Fruit fly (Drosophila melanogaster): ENCODE data around the gene Ddx1.

Gene Ddx1

DNA sequence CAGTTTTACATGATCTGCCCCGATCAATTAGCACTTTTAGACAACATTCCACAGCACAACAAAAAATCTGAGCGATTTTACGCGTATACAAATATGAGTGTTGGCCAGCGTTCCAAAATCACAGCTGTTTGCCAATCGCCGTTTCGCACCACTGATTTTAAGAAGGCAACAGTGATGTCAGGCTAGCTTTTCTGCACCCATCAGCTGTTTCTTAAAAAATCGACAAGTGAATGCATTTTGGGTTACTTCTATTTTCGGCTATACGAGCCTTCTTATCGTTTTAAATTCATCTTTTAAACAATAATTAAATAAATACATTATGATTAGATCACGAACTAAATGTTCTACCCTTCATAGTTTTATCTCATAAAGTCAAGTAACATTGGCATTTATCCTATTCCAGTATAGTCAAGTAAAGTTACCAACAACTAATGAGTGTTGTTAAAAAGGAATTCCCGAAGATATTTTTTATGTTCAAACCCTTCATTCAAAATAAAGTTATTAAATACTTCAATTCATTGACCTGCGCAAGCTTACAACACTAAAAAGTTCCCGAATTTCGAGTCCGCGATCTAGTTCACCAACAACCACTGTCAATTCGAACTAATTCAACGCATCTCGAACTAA is at the start of gene Ddx1, which contains the start of gene Rich (continued):
- TF ChIP-seq Xbp1 (GFP tag; optimal IDR thresholded peaks at IDR 0.05) (peak; percentile 49), Lpt (GFP tag; optimal IDR thresholded peaks at IDR 0.05) (no peak), knrl (GFP tag; IDR thresholded peaks at IDR 0.05; ENCODE audit: partially characterized antibody) (no peak), gsb-n (tag; optimal IDR thresholded peaks at IDR 0.05) (no peak), CG13775 (GFP tag; optimal IDR thresholded peaks at IDR 0.05) (peak; percentile 61), Dbx (GFP tag; IDR thresholded peaks at IDR 0.05) (0 out of 3 replicates have a peak, but pooled peaks have one; percentile 10), trem (tag; optimal IDR thresholded peaks at IDR 0.05) (peak; percentile 2), stwl (tag; optimal IDR thresholded peaks at IDR 0.05) (peak; percentile 43), CG4424 (GFP tag; optimal IDR thresholded peaks at IDR 0.05) (peak; percentile 67), unpg (GFP tag; optimal IDR thresholded peaks at IDR 0.05) (no peak), Taf1 (GFP tag; IDR thresholded peaks at IDR 0.05) (no peak), CG6175 (GFP tag; IDR thresholded peaks at IDR 0.05) (no peak), trh (GFP tag; optimal IDR thresholded peaks at IDR 0.05) (no peak), Sry-β (GFP tag; optimal IDR thresholded peaks at IDR 0.05) (peak; percentile 97), CG18764 (GFP tag; optimal IDR thresholded peaks at IDR 0.05) (peak; percentile 23), Aef1 (GFP tag; IDR thresholded peaks at IDR 0.05) (no peak), CG6854 (GFP tag; optimal IDR thresholded peaks at IDR 0.05) (no peak), CG9876 (GFP tag; optimal IDR thresholded peaks at IDR 0.05) (no peak), Atf-2 (GFP tag; optimal IDR thresholded peaks at IDR 0.05) (no peak), CG9932 (GFP tag; IDR thresholded peaks at IDR 0.05) (peak; percentile 62), Drgx (GFP tag; IDR thresholded peaks at IDR 0.05) (no peak), CG6689 (GFP tag; IDR thresholded peaks at IDR 0.05) (no peak), vfl (GFP tag; optimal IDR thresholded peaks at IDR 0.05) (peak; percentile 61), sim (GFP tag; IDR thresholded peaks at IDR 0.05) (no peak), CG17829 (tag; optimal IDR thresholded peaks at IDR 0.05) (peak; percentile 57), CG10267 (tag; optimal IDR thresholded peaks at IDR 0.05) (peak; percentile 96), Dip2 (GFP tag; IDR thresholded peaks at IDR 0.05) (no peak), ftz-f1 (GFP tag; optimal IDR thresholded peaks at IDR 0.05) (no peak), Kr (GFP tag; optimal IDR thresholded peaks at IDR 0.05) (no peak), CG31224 (GFP tag; IDR thresholded peaks at IDR 0.05) (no peak), Nf-YB (GFP tag; optimal IDR thresholded peaks at IDR 0.05) (peak; percentile 35), Myb (GFP tag; optimal IDR thresholded peaks at IDR 0.05) (peak; percentile 20)

DNA sequence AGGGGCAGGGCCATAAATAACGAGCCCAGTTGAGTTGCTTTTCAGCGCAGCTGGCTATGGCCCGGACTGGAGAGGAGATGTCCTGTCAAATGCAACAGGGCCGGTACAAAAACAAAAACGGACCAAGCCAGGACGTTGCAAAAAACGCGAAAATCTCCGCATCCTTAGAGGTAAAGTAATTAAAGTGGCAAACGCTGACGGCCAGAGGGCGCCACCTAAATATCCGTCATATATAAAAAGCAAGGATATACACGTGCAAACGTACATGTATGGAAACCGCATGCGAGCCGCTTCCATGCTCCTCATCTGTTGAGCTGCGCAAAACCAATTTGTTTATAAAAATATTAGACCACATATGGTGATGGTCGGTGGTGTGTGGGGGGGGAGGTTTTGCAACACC is 48.4 kb upstream of the Ddx1 start:
- TF ChIP-seq dimm (GFP tag; IDR thresholded peaks at IDR 0.05), result no peak
- TF ChIP-seq tgo (GFP tag; IDR thresholded peaks at IDR 0.05), result no peak
- TF ChIP-seq zen (tag; optimal IDR thresholded peaks at IDR 0.05), result peak; percentile 25
- TF ChIP-seq toy (GFP tag; IDR thresholded peaks at IDR 0.05), result no peak
- TF ChIP-seq CTCF (GFP tag; optimal IDR thresholded peaks at IDR 0.05), result peak; percentile 78
- no peak for TF ChIP-seq ftz-f1 (GFP tag; optimal IDR thresholded peaks at IDR 0.05)
- TF ChIP-seq CG16779 (GFP tag; IDR thresholded peaks at IDR 0.05), result no peak

DNA sequence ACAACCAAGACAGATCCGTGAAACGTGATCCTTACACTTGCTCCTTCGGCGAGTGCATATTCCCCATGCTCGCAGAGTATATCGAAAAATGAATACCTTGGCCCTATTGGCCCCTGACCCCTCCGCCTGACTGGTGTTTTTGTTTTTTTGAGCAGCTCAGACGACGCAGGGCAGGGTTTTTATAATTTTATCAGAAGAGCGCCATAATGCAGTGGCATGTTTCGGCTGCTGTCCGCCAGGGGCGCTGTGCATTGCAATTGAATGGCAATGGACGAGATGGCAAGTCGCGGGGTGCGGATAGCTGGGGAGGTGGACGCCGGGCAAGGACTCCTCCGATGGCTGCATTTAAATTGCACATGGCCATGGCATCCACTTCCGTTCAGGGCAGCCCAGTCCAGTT is 40.1 kb upstream of the Ddx1 start:
- TF ChIP-seq Ets65A (GFP tag) (peak; percentile 65), CG13894 (tag; optimal IDR thresholded peaks at IDR 0.05) (no peak), CG14965 (GFP tag; optimal IDR thresholded peaks at IDR 0.05; ENCODE audit: borderline replicate concordance) (peak; percentile 88), h (optimal IDR thresholded peaks at IDR 0.05) (peak; percentile 31), slp2 (GFP tag; optimal IDR thresholded peaks at IDR 0.05) (no peak), CTCF (GFP tag; optimal IDR thresholded peaks at IDR 0.05) (peak; percentile 85), Dad (GFP tag; optimal IDR thresholded peaks at IDR 0.05) (no peak), CG2199 (GFP tag; IDR thresholded peaks at IDR 0.05) (no peak), prd (optimal IDR thresholded peaks at IDR 0.05) (no peak), prd (GFP tag; IDR thresholded peaks at IDR 0.05) (0 out of 3 replicates have a peak, but pooled peaks have one; percentile 11), ci (GFP tag; IDR thresholded peaks at IDR 0.05) (0 out of 3 replicates have a peak, but pooled peaks have one; percentile 21)
